Fruit fly (Drosophila melanogaster) whole organism, wandering third instar larva: ENCODE data around the gene CG33229.

Source experiments
- Abd-B ChIP-seq: fragments of >200 bp; optimal IDR thresholded peaks from 2 replicates; lab custom pipeline; 2017; ENCODE audit warnings: missing biosample characterization, missing genetic modification characterization
- Dfd ChIP-seq: fragments of >200 bp; optimal IDR thresholded peaks from 2 replicates; lab custom pipeline; 2017; ENCODE audit warnings: missing biosample characterization, missing genetic modification characterization
- Hnf4 ChIP-seq: fragments of 200-800 bp; sonication (Bioruptor generic); optimal IDR thresholded peaks from 2 replicates; lab custom pipeline; 2016; ENCODE audit warnings: missing biosample characterization, mild to moderate bottlenecking, missing genetic modification characterization
- Hr83 ChIP-seq: fragments of 200-300 bp; sonication (Bioruptor generic); optimal IDR thresholded peaks from 2 replicates; lab custom pipeline; 2016; ENCODE audit warnings: missing biosample characterization, mild to moderate bottlenecking, missing genetic modification characterization, moderate library complexity; ENCODE audit not compliant: poor library complexity, severe bottlenecking
- Jra ChIP-seq: sonication (Bioruptor generic); optimal IDR thresholded peaks from 2 replicates; lab custom pipeline; 2016; ENCODE audit warnings: missing biosample characterization, missing genetic modification characterization
- Mio ChIP-seq: sonication (Bioruptor generic); optimal IDR thresholded peaks from 2 replicates; lab custom pipeline; 2016; ENCODE audit warnings: missing biosample characterization, missing genetic modification characterization
- OdsH ChIP-seq: fragments of 200-800 bp; sonication (Bioruptor generic); optimal IDR thresholded peaks from 2 replicates; lab custom pipeline; 2016; ENCODE audit warnings: missing biosample characterization, mild to moderate bottlenecking, missing genetic modification characterization
- Rel ChIP-seq, 2 experiments: fragments of 200-800 bp; sonication (Bioruptor generic) in 1 of 2; optimal IDR thresholded peaks; 2 replicates in 1 of 2; 3 replicates in 1 of 2; lab custom pipeline; 2016 to 2019; ENCODE audit warnings: mild to moderate bottlenecking in 2 of 2, missing biosample characterization in 2 of 2, missing genetic modification characterization in 2 of 2, moderate library complexity in 1 of 2
- Sp1 ChIP-seq: fragments of 200-800 bp; sonication (Bioruptor generic); optimal IDR thresholded peaks from 3 replicates; lab custom pipeline; 2019; ENCODE audit warnings: missing biosample characterization, mild to moderate bottlenecking, missing genetic modification characterization, moderate library complexity
- dl ChIP-seq, 2 experiments: fragments of 175-275, 200-275 bp in 1 of 2; fragments of 200-275 bp in 1 of 2; sonication (Bioruptor generic); optimal IDR thresholded peaks; lab custom pipeline; 2018; ENCODE audit warnings: mild to moderate bottlenecking in 2 of 2, missing biosample characterization in 2 of 2, missing genetic modification characterization in 2 of 2, moderate library complexity in 2 of 2; ENCODE audit not compliant: partially characterized antibody in 2 of 2, insufficient read depth in 1 of 2
- dmrt93B ChIP-seq: fragments of 200-800 bp; sonication (Bioruptor generic); optimal IDR thresholded peaks from 2 replicates; lab custom pipeline; 2018; ENCODE audit warnings: missing biosample characterization, mild to moderate bottlenecking, missing genetic modification characterization
- ey ChIP-seq: fragments of 200-800 bp; sonication (Bioruptor generic); optimal IDR thresholded peaks from 2 replicates; lab custom pipeline; 2016; ENCODE audit warnings: missing biosample characterization, missing genetic modification characterization
- pan ChIP-seq: fragments of >200 bp; optimal IDR thresholded peaks from 2 replicates; lab custom pipeline; 2017
- woc ChIP-seq: sonication (Bioruptor generic); optimal IDR thresholded peaks from 2 replicates; lab custom pipeline; 2016; ENCODE audit warnings: missing biosample characterization, mild to moderate bottlenecking, missing genetic modification characterization

- TF ChIP-seq OdsH (GFP tag; lab: Kevin White, UChicago) = no peak
- no peak for TF ChIP-seq Mio
- TF ChIP-seq Sp1 (GFP tag; lab: Kevin White, UChicago) = no peak
- TF ChIP-seq Abd-B (GFP tag; lab: Kevin White, UChicago) = no peak
- no peak for TF ChIP-seq Rel (GFP tag; optimal IDR thresholded peaks at IDR 0.05; lab: Kevin White, UChicago)
- no peak for TF ChIP-seq Rel (tag; optimal IDR thresholded peaks at IDR 0.05; lab: Kevin White, UChicago)
- no peak for TF ChIP-seq dl (GFP tag; optimal IDR thresholded peaks at IDR 0.05; lab: Kevin White, UChicago; ENCODE audit: insufficient read depth in 1 of 2, partially characterized antibody in 2 of 2)
- TF ChIP-seq woc (GFP tag; lab: Kevin White, UChicago) = no peak
- TF ChIP-seq dmrt93B (GFP tag; lab: Kevin White, UChicago) = no peak
- no peak for TF ChIP-seq ey
- no peak for TF ChIP-seq pan (lab: Kevin White, UChicago)
- no peak for TF ChIP-seq Jra (GFP tag; lab: Kevin White, UChicago)
- TF ChIP-seq Hnf4 (GFP tag; lab: Kevin White, UChicago) = no peak
- TF ChIP-seq Hr83 (GFP tag; lab: Kevin White, UChicago) = no peak
- TF ChIP-seq Dfd (GFP tag; lab: Kevin White, UChicago) = no peak
Measured at dm6 chr3L:216325-216724, 7.3 kb upstream of the CG33229 start, which contains the start of gene Kaz1-ORFB.
